Fruit fly (Drosophila melanogaster) whole organism, embryonic: ENCODE results near the gene CG45545.

Experiments used
- Atf6 ChIP-seq: fragments of 200-800 bp; sonication (Bioruptor generic); IDR thresholded peaks from 2 replicates; pipeline ENCODE4 v1.3.6; 2022; ENCODE audit warnings: missing biosample characterization, missing genetic modification characterization
- CG15479 ChIP-seq: fragments of 200-800 bp; sonication (Bioruptor generic); optimal IDR thresholded peaks from 3 replicates; lab custom pipeline; 2019; ENCODE audit warnings: missing biosample characterization, mild to moderate bottlenecking, missing genetic modification characterization, moderate library complexity
- CG17361 ChIP-seq: fragments of 200-800 bp; sonication (Bioruptor generic); IDR thresholded peaks from 3 replicates; pipeline ENCODE4 v1.3.6; 2022; ENCODE audit warnings: missing biosample characterization, missing genetic modification characterization
- CG2199 ChIP-seq: fragments of 200-800 bp; sonication (Bioruptor generic); IDR thresholded peaks from 3 replicates; pipeline ENCODE4 v1.3.6; 2022; ENCODE audit warnings: missing biosample characterization, missing genetic modification characterization
- CG31224 ChIP-seq: fragments of 200-800 bp; sonication (Bioruptor generic); IDR thresholded peaks from 2 replicates; pipeline ENCODE4 v1.3.6; 2022; ENCODE audit warnings: missing biosample characterization, missing genetic modification characterization
- CG31365 ChIP-seq: fragments of 200-800 bp; sonication (Bioruptor generic); optimal IDR thresholded peaks from 2 replicates; lab custom pipeline; 2018; ENCODE audit warnings: missing biosample characterization, mild to moderate bottlenecking, missing genetic modification characterization
- CG3407 ChIP-seq: fragments of 200-800 bp; sonication (Bioruptor generic); optimal IDR thresholded peaks from 2 replicates; lab custom pipeline; 2018; ENCODE audit warnings: missing biosample characterization, mild to moderate bottlenecking, missing genetic modification characterization
- CG34376 ChIP-seq: fragments of 200-800 bp; sonication (Bioruptor generic); optimal IDR thresholded peaks from 2 replicates; lab custom pipeline; 2018; ENCODE audit warnings: missing biosample characterization, mild to moderate bottlenecking, missing genetic modification characterization
- CG3995 ChIP-seq: fragments of 200-800 bp; sonication (Bioruptor generic); optimal IDR thresholded peaks from 3 replicates; lab custom pipeline; 2016; ENCODE audit warnings: missing biosample characterization, missing genetic modification characterization
- CG6175 ChIP-seq: fragments of 200-800 bp; sonication (Bioruptor generic); IDR thresholded peaks from 3 replicates; pipeline ENCODE4 v1.3.6; 2022; ENCODE audit warnings: missing biosample characterization, missing genetic modification characterization
- CG6254 ChIP-seq: fragments of 200-800 bp; sonication (Bioruptor generic); optimal IDR thresholded peaks from 3 replicates; lab custom pipeline; 2017; ENCODE audit warnings: mild to moderate bottlenecking, missing biosample characterization, missing genetic modification reagents, missing genetic modification characterization
- CG6654 ChIP-seq: fragments of 200-800 bp; sonication (Bioruptor generic); optimal IDR thresholded peaks from 2 replicates; lab custom pipeline; 2017; ENCODE audit warnings: missing biosample characterization, mild to moderate bottlenecking, missing genetic modification characterization
- CG7556 ChIP-seq: fragments of 200-800 bp; sonication (Bioruptor generic); optimal IDR thresholded peaks from 2 replicates; lab custom pipeline; 2017; ENCODE audit warnings: missing biosample characterization, mild to moderate bottlenecking, missing genetic modification characterization
- Deaf1 ChIP-seq: fragments of 200-800 bp; optimal IDR thresholded peaks from 3 replicates; lab custom pipeline; 2019; ENCODE audit warnings: missing biosample characterization, mild to moderate bottlenecking, missing genetic modification characterization, moderate library complexity
- Dfd ChIP-seq, 2 experiments: fragments of >200 bp; optimal IDR thresholded peaks; 2 replicates each; lab custom pipeline; 2017; ENCODE audit warnings: missing biosample characterization in 2 of 2, missing genetic modification characterization in 2 of 2
- Doc2 ChIP-seq: fragments of 200-800 bp; sonication (Bioruptor generic); IDR thresholded peaks from 2 replicates; pipeline ENCODE4 v1.3.6; 2022; ENCODE audit warnings: missing biosample characterization, missing genetic modification characterization
- Dp ChIP-seq: fragments of 200-800 bp; sonication (Bioruptor generic); optimal IDR thresholded peaks from 2 replicates; lab custom pipeline; 2018; ENCODE audit warnings: missing biosample characterization, mild to moderate bottlenecking, missing genetic modification characterization, moderate library complexity
- E2f2 ChIP-seq: fragments of 200-800 bp; sonication (Bioruptor generic); IDR thresholded peaks from 2 replicates; pipeline ENCODE4 v1.3.6; 2022; ENCODE audit warnings: missing biosample characterization, missing genetic modification characterization
- Hr78 ChIP-seq, 2 experiments: fragments of 200-800 bp in 1 of 2; fragments of >200 bp in 1 of 2; sonication (Bioruptor generic) in 1 of 2; optimal IDR thresholded peaks; 2 replicates each; lab custom pipeline; 2017 to 2019; ENCODE audit warnings: missing biosample characterization in 2 of 2, missing genetic modification characterization in 2 of 2, mild to moderate bottlenecking in 1 of 2, moderate library complexity in 1 of 2
- Jarid2 ChIP-seq: fragments of 200-800 bp; sonication (Bioruptor generic); optimal IDR thresholded peaks from 3 replicates; lab custom pipeline; 2017; ENCODE audit warnings: mild to moderate bottlenecking, missing biosample characterization, missing genetic modification reagents, missing genetic modification characterization
- Poxn ChIP-seq: fragments of 200-800 bp; sonication (Bioruptor generic); IDR thresholded peaks from 2 replicates; pipeline ENCODE4 v1.3.6; 2022; ENCODE audit warnings: missing biosample characterization, missing genetic modification characterization
- Rx ChIP-seq: fragments of 200-800 bp; sonication (Bioruptor generic); IDR thresholded peaks from 2 replicates; pipeline ENCODE4 v1.3.6; 2022; ENCODE audit warnings: missing biosample characterization, missing genetic modification characterization
- ap ChIP-seq: fragments of 200-800 bp; sonication (Bioruptor generic); IDR thresholded peaks from 2 replicates; pipeline ENCODE4 v1.3.6; 2022; ENCODE audit warnings: missing biosample characterization, missing genetic modification characterization
- chinmo ChIP-seq: fragments of 200-800 bp; sonication (Bioruptor generic); IDR thresholded peaks from 4 replicates; pipeline ENCODE4 v1.3.6; 2022; ENCODE audit warnings: missing biosample characterization, missing genetic modification characterization; ENCODE audit not compliant: partially characterized antibody
- chm ChIP-seq: fragments of 200-800 bp; sonication (Bioruptor generic); IDR thresholded peaks from 2 replicates; pipeline ENCODE4 v1.3.6; 2022; ENCODE audit warnings: missing biosample characterization, missing genetic modification characterization
- chn ChIP-seq: fragments of 200-800 bp; sonication (Bioruptor generic); optimal IDR thresholded peaks from 2 replicates; lab custom pipeline; 2016; ENCODE audit warnings: missing biosample characterization, missing genetic modification characterization
- crp ChIP-seq, 2 experiments: fragments of 200-800 bp; sonication (Bioruptor generic); optimal IDR thresholded peaks; 2 replicates in 1 of 2; 3 replicates in 1 of 2; lab custom pipeline; 2017; ENCODE audit warnings: missing biosample characterization in 2 of 2, missing genetic modification characterization in 2 of 2, mild to moderate bottlenecking in 1 of 2, moderate library complexity in 1 of 2
- dysf ChIP-seq: fragments of 200-800 bp; sonication (Bioruptor generic); IDR thresholded peaks from 3 replicates; pipeline ENCODE4 v1.3.6; 2022; ENCODE audit warnings: missing biosample characterization, missing genetic modification characterization
- exex ChIP-seq: fragments of 200-800 bp; sonication (Bioruptor generic); optimal IDR thresholded peaks from 4 replicates; lab custom pipeline; 2018; ENCODE audit warnings: missing biosample characterization, mild to moderate bottlenecking, missing genetic modification characterization, moderate library complexity
- eyg ChIP-seq: fragments of 200-800 bp; sonication (Bioruptor generic); optimal IDR thresholded peaks from 3 replicates; lab custom pipeline; 2016; ENCODE audit warnings: missing biosample characterization, missing genetic modification characterization
- insv ChIP-seq, 2 experiments: fragments of 200-800 bp; sonication (Bioruptor generic); optimal IDR thresholded peaks; 3 replicates each; lab custom pipeline; 2016 to 2018; ENCODE audit warnings: missing biosample characterization in 2 of 2, missing genetic modification characterization in 2 of 2
- ken ChIP-seq: fragments of 200-800 bp; sonication (Bioruptor generic); IDR thresholded peaks from 3 replicates; pipeline ENCODE4 v1.3.6; 2022; ENCODE audit warnings: missing biosample characterization, missing genetic modification characterization
- maf-S ChIP-seq: fragments of 200-800 bp; sonication (Bioruptor generic); optimal IDR thresholded peaks from 2 replicates; lab custom pipeline; 2016; ENCODE audit warnings: missing biosample characterization, missing genetic modification characterization
- mirr ChIP-seq: fragments of 200-800 bp; sonication (Bioruptor generic); optimal IDR thresholded peaks from 3 replicates; lab custom pipeline; 2018; ENCODE audit warnings: missing biosample characterization, mild to moderate bottlenecking, missing genetic modification characterization
- org-1 ChIP-seq: fragments of 200-800 bp; sonication (Bioruptor generic); optimal IDR thresholded peaks from 2 replicates; lab custom pipeline; 2017; ENCODE audit warnings: missing biosample characterization, missing genetic modification characterization
- rib ChIP-seq: fragments of 200-800 bp; sonication (Bioruptor generic); IDR thresholded peaks from 2 replicates; pipeline ENCODE4 v1.3.6; 2022; ENCODE audit warnings: missing biosample characterization, missing genetic modification characterization
- row ChIP-seq: fragments of 200-800 bp; sonication (Bioruptor generic); IDR thresholded peaks from 3 replicates; pipeline ENCODE4 v1.3.6; 2022; ENCODE audit warnings: missing biosample characterization, missing genetic modification characterization
- sens ChIP-seq: fragments of 200-800 bp; sonication (Bioruptor generic); peaks from one replicate; lab custom pipeline; 2016; ENCODE audit warnings: missing biosample characterization, missing genetic modification characterization
- slbo ChIP-seq: fragments of 200-800 bp; sonication (Bioruptor generic); IDR thresholded peaks from 2 replicates; pipeline ENCODE4 v1.3.6; 2022; ENCODE audit warnings: missing biosample characterization, missing genetic modification characterization
- slou ChIP-seq: fragments of 200-800 bp; sonication (Bioruptor generic); optimal IDR thresholded peaks from 3 replicates; lab custom pipeline; 2016; ENCODE audit warnings: missing biosample characterization, missing genetic modification characterization
- stwl ChIP-seq: fragments of 200-800 bp; sonication (Bioruptor generic); optimal IDR thresholded peaks from 3 replicates; lab custom pipeline; 2018; ENCODE audit warnings: missing biosample characterization, mild to moderate bottlenecking, missing genetic modification characterization, moderate library complexity
- sug ChIP-seq: fragments of 200-800 bp; optimal IDR thresholded peaks from 2 replicates; lab custom pipeline; 2019; ENCODE audit warnings: missing biosample characterization, mild to moderate bottlenecking, missing genetic modification characterization, moderate library complexity
- tio ChIP-seq: fragments of 200-800 bp; sonication (Bioruptor generic); optimal IDR thresholded peaks from 2 replicates; lab custom pipeline; 2017; ENCODE audit warnings: missing biosample characterization, missing genetic modification characterization, inconsistent platforms
- tll ChIP-seq, 2 experiments: fragments of 200-800 bp in 1 of 2; fragments of >200 bp in 1 of 2; sonication (Bioruptor generic) in 1 of 2; optimal IDR thresholded peaks; 2 replicates each; lab custom pipeline; 2017 to 2019; ENCODE audit warnings: missing biosample characterization in 2 of 2, missing genetic modification characterization in 2 of 2, mild to moderate bottlenecking in 1 of 2, moderate library complexity in 1 of 2
- trem ChIP-seq: fragments of 200-800 bp; optimal IDR thresholded peaks from 3 replicates; lab custom pipeline; 2019; ENCODE audit warnings: missing biosample characterization, mild to moderate bottlenecking, missing genetic modification characterization, moderate library complexity
- vvl ChIP-seq: fragments of 200-800 bp; sonication (Bioruptor generic); IDR thresholded peaks from 2 replicates; pipeline ENCODE4 v1.3.6; 2022; ENCODE audit warnings: missing biosample characterization, missing genetic modification characterization
- z ChIP-seq: fragments of 200-800 bp; sonication (Bioruptor generic); IDR thresholded peaks from 3 replicates; pipeline ENCODE4 v1.3.6; 2022; ENCODE audit warnings: missing biosample characterization, missing genetic modification characterization
- zen ChIP-seq: fragments of 200-800 bp; sonication (Bioruptor generic); optimal IDR thresholded peaks from 3 replicates; lab custom pipeline; 2018; ENCODE audit warnings: missing biosample characterization, mild to moderate bottlenecking, missing genetic modification characterization, moderate library complexity

Gene CG45545

DNA sequence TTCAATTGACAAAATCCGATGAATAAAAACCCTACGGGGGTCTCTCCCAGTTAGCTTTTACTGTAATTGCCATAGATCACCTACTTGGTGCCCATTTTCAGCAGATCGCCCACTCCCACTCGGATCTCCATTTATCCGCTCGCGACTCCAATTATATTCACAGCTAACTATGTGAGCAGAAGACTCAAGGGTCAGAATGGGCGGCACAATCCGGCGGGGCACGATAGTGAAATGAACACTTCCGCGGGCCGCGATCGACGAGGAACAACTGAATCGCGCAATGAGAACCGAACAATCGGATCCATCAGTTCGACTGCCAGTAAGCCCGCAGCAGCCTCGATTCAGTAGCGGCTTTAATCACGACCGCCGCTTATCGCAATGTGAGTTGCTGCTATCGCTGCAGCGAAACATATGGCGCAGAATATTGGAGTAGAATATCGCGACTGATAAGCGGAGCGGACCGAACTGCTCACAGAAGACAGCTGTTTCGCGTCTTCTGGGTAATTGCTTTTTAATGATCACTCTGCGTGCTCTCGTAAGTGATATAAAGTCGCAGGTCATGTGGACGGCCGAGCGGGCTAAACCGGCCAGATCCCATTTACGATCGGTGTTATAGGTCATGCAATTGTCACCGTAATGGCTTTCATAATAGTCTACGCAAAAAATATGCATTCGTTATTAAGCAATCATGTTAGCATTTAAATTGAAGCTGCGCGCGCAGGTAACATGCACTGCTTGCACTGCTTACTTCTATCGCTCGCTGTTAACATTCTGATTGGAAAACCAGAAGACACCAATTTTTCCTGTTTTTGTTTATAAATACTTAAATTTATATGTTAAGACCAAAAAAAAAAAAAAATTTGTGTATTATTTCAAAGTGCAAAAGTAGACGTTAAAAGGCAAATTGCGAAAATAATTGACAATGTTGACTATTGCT is 2.7 kb upstream of the CG45545 start, which contains the start of gene alpha-Est1:
alpha-Est1 (minus strand) TSS at position 317 of the 937 bp plus-strand sequence.
- TF ChIP-seq trem (tag; lab: Kevin White, UChicago) (no peak), ap (GFP tag; lab: Robert Waterston, UW) (no peak), CG34376 (GFP tag; lab: Kevin White, UChicago) (peak; percentile 29), sug (tag; lab: Kevin White, UChicago) (peak; percentile 94), CG6254 (no peak), CG6175 (GFP tag; lab: Robert Waterston, UW) (0 out of 3 replicates have a peak, but pooled peaks have one; percentile 33), Dp (peak; percentile 45), maf-S (GFP tag; lab: Kevin White, UChicago) (no peak), exex (peak; percentile 51), slou (no peak), Deaf1 (tag; lab: Kevin White, UChicago) (peak; percentile 72), chn (no peak), Doc2 (GFP tag; lab: Robert Waterston, UW) (no peak), mirr (GFP tag; lab: Kevin White, UChicago) (peak; percentile 70), rib (0 out of 2 replicates have a peak, but pooled peaks have one; percentile 11), Poxn (no peak), sens (GFP tag; lab: Kevin White, UChicago) (peak; percentile 26), dysf (GFP tag; lab: Robert Waterston, UW) (no peak), Rx (GFP tag; lab: Robert Waterston, UW) (no peak), zen (peak; percentile 94), CG15479 (GFP tag; lab: Kevin White, UChicago) (peak; percentile 39), ken (0 out of 3 replicates have a peak, but pooled peaks have one; percentile 22), Atf6 (GFP tag; lab: Robert Waterston, UW) (0 out of 2 replicates have a peak, but pooled peaks have one; percentile 25), eyg (GFP tag; lab: Kevin White, UChicago) (no peak), tio (GFP tag; lab: Kevin White, UChicago) (no peak), CG2199 (0 out of 3 replicates have a peak, but pooled peaks have one; percentile 16), Dfd (GFP tag; optimal IDR thresholded peaks at IDR 0.05; lab: Kevin White, UChicago) (no peak), chinmo (GFP tag; lab: Robert Waterston, UW) (peak; percentile 75; the same call in 2 of the 4 replicates), Jarid2 (GFP tag; lab: Kevin White, UChicago) (peak; percentile 50), tll (GFP tag; optimal IDR thresholded peaks at IDR 0.05; lab: Kevin White, UChicago) (peak in 1 of 2 experiments; percentile 3), CG7556 (GFP tag; lab: Kevin White, UChicago) (no peak), Hr78 (GFP tag; optimal IDR thresholded peaks at IDR 0.05; lab: Kevin White, UChicago) (peak in 1 of 2 experiments; percentile 15), CG31365 (tag; lab: Kevin White, UChicago) (peak; percentile 89), CG6654 (no peak), chm (GFP tag; lab: Robert Waterston, UW) (no peak), CG17361 (GFP tag; lab: Robert Waterston, UW) (no peak), vvl (no peak), E2f2 (GFP tag; lab: Robert Waterston, UW) (peak; percentile 63), slbo (0 out of 2 replicates have a peak, but pooled peaks have one; percentile 10), insv (GFP tag; optimal IDR thresholded peaks at IDR 0.05; lab: Kevin White, UChicago) (peak in 1 of 2 experiments; percentile 88), org-1 (GFP tag; lab: Kevin White, UChicago) (no peak), z (GFP tag; lab: Robert Waterston, UW) (no peak), CG3995 (GFP tag; lab: Kevin White, UChicago) (peak; percentile 32), stwl (tag; lab: Kevin White, UChicago) (peak; percentile 69), row (GFP tag; lab: Robert Waterston, UW) (no peak), CG31224 (0 out of 2 replicates have a peak, but pooled peaks have one; percentile 6), crp (GFP tag; optimal IDR thresholded peaks at IDR 0.05; lab: Kevin White, UChicago) (peak in 1 of 2 experiments; percentile 24), CG3407 (GFP tag; lab: Kevin White, UChicago) (no peak)
